Fruit fly (Drosophila melanogaster) whole organism, prepupa: ENCODE measurements around the gene Polr2B.

ENCODE experiments used
- Blimp-1 ChIP-seq: fragments of 200-800 bp; sonication (Bioruptor generic); optimal IDR thresholded peaks from 3 replicates; lab custom pipeline; 2017; ENCODE audit warnings: missing biosample characterization, missing genetic modification characterization, mild to moderate bottlenecking, moderate library complexity, missing genetic modification reagents
- CG10631 ChIP-seq: fragments of 200-800 bp; sonication (Bioruptor generic); optimal IDR thresholded peaks from 2 replicates; lab custom pipeline; 2016; ENCODE audit warnings: missing biosample characterization, missing genetic modification characterization
- CG11294 ChIP-seq: fragments of 200-800 bp; sonication (Bioruptor generic); IDR thresholded peaks from 2 replicates; pipeline ENCODE4 v1.3.6; 2022; ENCODE audit warnings: missing biosample characterization, missing genetic modification characterization
- CG11902 ChIP-seq: fragments of 200-800 bp; sonication (Bioruptor generic); optimal IDR thresholded peaks from 3 replicates; lab custom pipeline; 2016; ENCODE audit warnings: missing biosample characterization, missing genetic modification characterization
- CG15336 ChIP-seq: fragments of 200-800 bp; sonication (Bioruptor generic); IDR thresholded peaks from 2 replicates; pipeline ENCODE4 v1.3.6; 2022; ENCODE audit warnings: missing biosample characterization, missing genetic modification characterization
- CG3032 ChIP-seq: fragments of 200-800 bp; optimal IDR thresholded peaks from 2 replicates; lab custom pipeline; 2019; ENCODE audit warnings: missing biosample characterization, mild to moderate bottlenecking, missing genetic modification characterization, moderate library complexity
- CG31627 ChIP-seq: fragments of 200-800 bp; sonication (Bioruptor generic); optimal IDR thresholded peaks from 3 replicates; lab custom pipeline; 2016; ENCODE audit warnings: missing biosample characterization, missing genetic modification characterization
- CG32006 ChIP-seq: fragments of 200-800 bp; sonication (Bioruptor generic); optimal IDR thresholded peaks from 3 replicates; lab custom pipeline; 2017; ENCODE audit warnings: missing biosample characterization, mild to moderate bottlenecking, missing genetic modification characterization
- CG34406 ChIP-seq: fragments of 200-800 bp; sonication (Bioruptor generic); optimal IDR thresholded peaks from 3 replicates; lab custom pipeline; 2016; ENCODE audit warnings: missing biosample characterization, missing genetic modification characterization
- CG4318 ChIP-seq: fragments of 200-800 bp; sonication (Bioruptor generic); optimal IDR thresholded peaks from 3 replicates; lab custom pipeline; 2017; ENCODE audit warnings: missing biosample characterization, mild to moderate bottlenecking, missing genetic modification characterization
- CG6163 ChIP-seq: fragments of 200-800 bp; sonication (Bioruptor generic); IDR thresholded peaks from 3 replicates; pipeline ENCODE4 v1.3.6; 2022; ENCODE audit warnings: missing biosample characterization, missing genetic modification characterization
- CG6276 ChIP-seq: fragments of 200-800 bp; sonication (Bioruptor generic); optimal IDR thresholded peaks from 2 replicates; lab custom pipeline; 2017; ENCODE audit warnings: missing biosample characterization, mild to moderate bottlenecking, missing genetic modification characterization
- CG6808 ChIP-seq: fragments of 200-800 bp; sonication (Bioruptor generic); optimal IDR thresholded peaks from 3 replicates; lab custom pipeline; 2017; ENCODE audit warnings: missing biosample characterization, missing genetic modification characterization, mild to moderate bottlenecking, moderate library complexity, missing genetic modification reagents
- CG7368 ChIP-seq: fragments of 200-800 bp; sonication (Bioruptor generic); optimal IDR thresholded peaks from 3 replicates; lab custom pipeline; 2016; ENCODE audit warnings: missing biosample characterization, missing genetic modification characterization
- CG8119 ChIP-seq: fragments of 200-800 bp; sonication (Bioruptor generic); IDR thresholded peaks from 3 replicates; pipeline ENCODE4 v1.3.6; 2022; ENCODE audit warnings: missing biosample characterization, missing genetic modification characterization
- CG9139 ChIP-seq: fragments of 200-800 bp; sonication (Bioruptor generic); optimal IDR thresholded peaks from 3 replicates; lab custom pipeline; 2017; ENCODE audit warnings: missing biosample characterization, mild to moderate bottlenecking, missing genetic modification characterization
- Eip78C ChIP-seq: fragments of 200-800 bp; sonication (Bioruptor generic); peaks from one replicate; lab custom pipeline; 2016; ENCODE audit warnings: missing biosample characterization, missing genetic modification characterization
- Ets21C ChIP-seq: fragments of 200-800 bp; sonication (Bioruptor generic); optimal IDR thresholded peaks from 3 replicates; lab custom pipeline; 2016; ENCODE audit warnings: missing biosample characterization, missing genetic modification characterization
- Ets96B ChIP-seq: fragments of 200-800 bp; optimal IDR thresholded peaks from 2 replicates; lab custom pipeline; 2019; ENCODE audit warnings: missing biosample characterization, mild to moderate bottlenecking, missing genetic modification characterization, moderate library complexity
- Gug ChIP-seq: fragments of 200-800 bp; sonication (Bioruptor generic); IDR thresholded peaks from 2 replicates; pipeline ENCODE4 v1.3.6; 2022; ENCODE audit warnings: missing biosample characterization, missing genetic modification characterization
- Hr38 ChIP-seq: sonication (Bioruptor generic); optimal IDR thresholded peaks from 2 replicates; lab custom pipeline; 2016; ENCODE audit warnings: missing biosample characterization, missing genetic modification characterization
- Hr39 ChIP-seq: fragments of 200-800 bp; sonication (Bioruptor generic); optimal IDR thresholded peaks from 2 replicates; lab custom pipeline; 2016; ENCODE audit warnings: missing biosample characterization, missing genetic modification characterization
- Lpt ChIP-seq: fragments of 200-800 bp; sonication (Bioruptor generic); optimal IDR thresholded peaks from 3 replicates; lab custom pipeline; 2016; ENCODE audit warnings: missing biosample characterization, missing genetic modification characterization
- Met ChIP-seq: fragments of 200-800 bp; sonication (Bioruptor generic); optimal IDR thresholded peaks from 3 replicates; lab custom pipeline; 2016; ENCODE audit warnings: missing biosample characterization, missing genetic modification characterization
- Smox ChIP-seq: fragments of 200-800 bp; sonication (Bioruptor generic); optimal IDR thresholded peaks from 3 replicates; lab custom pipeline; 2016; ENCODE audit warnings: missing biosample characterization, missing genetic modification characterization
- Sox14 ChIP-seq: fragments of 200-800 bp; sonication (Bioruptor generic); optimal IDR thresholded peaks from 3 replicates; lab custom pipeline; 2016; ENCODE audit warnings: missing biosample characterization, missing genetic modification characterization
- acj6 ChIP-seq: fragments of 200-800 bp; sonication (Bioruptor generic); optimal IDR thresholded peaks from 3 replicates; lab custom pipeline; 2016; ENCODE audit warnings: missing biosample characterization, missing genetic modification characterization
- cyc ChIP-seq: fragments of 200-800 bp; sonication (Bioruptor generic); optimal IDR thresholded peaks from 3 replicates; lab custom pipeline; 2016; ENCODE audit warnings: missing biosample characterization, missing genetic modification characterization
- dac ChIP-seq: fragments of 200-800 bp; sonication (Bioruptor generic); optimal IDR thresholded peaks from 2 replicates; lab custom pipeline; 2017; ENCODE audit warnings: missing biosample characterization, mild to moderate bottlenecking, missing genetic modification characterization
- dsx ChIP-seq: fragments of 200-800 bp; optimal IDR thresholded peaks from 3 replicates; lab custom pipeline; 2019; ENCODE audit warnings: missing biosample characterization, mild to moderate bottlenecking, missing genetic modification characterization, moderate library complexity; ENCODE audit not compliant: poor library complexity, severe bottlenecking
- eg ChIP-seq: fragments of 200-800 bp; sonication (Bioruptor generic); IDR thresholded peaks from 3 replicates; pipeline ENCODE4 v1.3.6; 2022; ENCODE audit warnings: missing biosample characterization, missing genetic modification characterization
- fd59A ChIP-seq: fragments of 200-800 bp; sonication (Bioruptor generic); optimal IDR thresholded peaks from 2 replicates; lab custom pipeline; 2017; ENCODE audit warnings: missing biosample characterization, mild to moderate bottlenecking, missing genetic modification characterization, missing genetic modification reagents
- fd85E ChIP-seq: fragments of 200-800 bp; sonication (Bioruptor generic); optimal IDR thresholded peaks from 3 replicates; lab custom pipeline; 2016; ENCODE audit warnings: missing biosample characterization, missing genetic modification characterization
- fkh ChIP-seq: fragments of 200-800 bp; sonication (Bioruptor generic); optimal IDR thresholded peaks from 3 replicates; lab custom pipeline; 2017; ENCODE audit warnings: missing biosample characterization, mild to moderate bottlenecking, missing genetic modification characterization, moderate library complexity
- pdm3 ChIP-seq: fragments of 200-800 bp; sonication (Bioruptor generic); optimal IDR thresholded peaks from 3 replicates; lab custom pipeline; 2016; ENCODE audit warnings: missing biosample characterization, missing genetic modification characterization
- ss ChIP-seq, 2 experiments: fragments of 200-800 bp; sonication (Bioruptor generic); optimal IDR thresholded peaks; 2 replicates in 1 of 2; 3 replicates in 1 of 2; lab custom pipeline; 2017 to 2018; ENCODE audit warnings: mild to moderate bottlenecking in 2 of 2, missing biosample characterization in 2 of 2, missing genetic modification characterization in 2 of 2, moderate library complexity in 1 of 2
- svp ChIP-seq: fragments of 200-800 bp; sonication (Bioruptor generic); peaks from one replicate; lab custom pipeline; 2016; ENCODE audit warnings: missing biosample characterization, missing genetic modification characterization
- topi ChIP-seq: fragments of 200-800 bp; sonication (Bioruptor generic); optimal IDR thresholded peaks from 3 replicates; lab custom pipeline; 2016; ENCODE audit warnings: missing biosample characterization, missing genetic modification characterization
- vri ChIP-seq: fragments of 200-800 bp; sonication (Bioruptor generic); optimal IDR thresholded peaks from 3 replicates; lab custom pipeline; 2016; ENCODE audit warnings: missing biosample characterization, mild to moderate bottlenecking, missing genetic modification characterization

Gene Polr2B

dm6 chr3R:14077026-14077425 lies 48.6 kb upstream of the Polr2B start (continued):
- peak; percentile 45 for TF ChIP-seq CG11902 (GFP tag; lab: Kevin White, UChicago)
- peak; percentile 40 for TF ChIP-seq CG3032 (tag; lab: Kevin White, UChicago)
- peak; percentile 40 for TF ChIP-seq Gug (GFP tag; lab: Robert Waterston, UW)
- TF ChIP-seq Lpt (GFP tag; lab: Kevin White, UChicago) = peak; percentile 48
- TF ChIP-seq Ets21C (GFP tag; lab: Kevin White, UChicago) = no peak
- TF ChIP-seq CG10631 (GFP tag; lab: Kevin White, UChicago) = peak; percentile 24
- TF ChIP-seq fkh (GFP tag; lab: Kevin White, UChicago) = no peak
- no peak for TF ChIP-seq vri (GFP tag; lab: Kevin White, UChicago)
- TF ChIP-seq topi (GFP tag; lab: Kevin White, UChicago) = peak; percentile 43
- TF ChIP-seq CG6808 (GFP tag; lab: Kevin White, UChicago) = peak; percentile 55
- TF ChIP-seq acj6 (GFP tag; lab: Kevin White, UChicago) = peak; percentile 49
- no peak for TF ChIP-seq Blimp-1 (GFP tag; lab: Kevin White, UChicago)
- no peak for TF ChIP-seq fd85E (GFP tag; lab: Kevin White, UChicago)
- no peak for TF ChIP-seq dac

DNA sequence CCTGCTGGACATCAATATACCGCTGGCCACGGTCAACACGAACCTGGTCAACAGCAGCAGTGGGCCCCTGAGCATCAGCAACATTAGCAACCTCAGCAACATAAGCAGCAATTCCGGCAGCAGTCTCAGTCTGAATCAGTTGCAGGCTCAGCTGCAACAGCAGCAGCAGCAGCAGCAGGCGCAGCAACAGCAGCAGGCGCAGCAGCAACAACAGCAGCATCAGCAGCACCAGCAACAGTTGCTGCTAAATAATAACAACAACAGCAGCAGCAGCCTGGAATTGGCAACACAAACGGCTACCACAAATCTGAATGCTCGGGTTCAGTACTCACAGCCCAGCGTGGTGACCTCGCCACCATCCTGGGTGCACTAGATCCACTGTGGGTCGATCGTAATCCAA lies 44.1 kb upstream of the Polr2B start:
- no peak for TF ChIP-seq CG3032 (tag; lab: Kevin White, UChicago)
- no peak for TF ChIP-seq CG11294 (GFP tag; lab: Robert Waterston, UW)
- TF ChIP-seq dsx (GFP tag; lab: Kevin White, UChicago) = no peak
- TF ChIP-seq Blimp-1 (GFP tag; lab: Kevin White, UChicago) = no peak
- TF ChIP-seq CG7368 (GFP tag; lab: Kevin White, UChicago) = no peak
- no peak for TF ChIP-seq svp (GFP tag; lab: Kevin White, UChicago)
- no peak for TF ChIP-seq CG8119 (GFP tag; lab: Robert Waterston, UW)
- no peak for TF ChIP-seq fd59A (GFP tag; lab: Kevin White, UChicago)

dm6 chr3R:14085555-14085954 lies 40.0 kb upstream of the Polr2B start:
- no peak for TF ChIP-seq Lpt (GFP tag; lab: Kevin White, UChicago)
- TF ChIP-seq fd59A (GFP tag; lab: Kevin White, UChicago) = no peak
- TF ChIP-seq Ets96B = peak; percentile 2
- no peak for TF ChIP-seq pdm3 (GFP tag; lab: Kevin White, UChicago)
- TF ChIP-seq CG6163 (GFP tag; lab: Robert Waterston, UW) = no peak
- TF ChIP-seq Eip78C (GFP tag; lab: Kevin White, UChicago) = peak; percentile 55
- TF ChIP-seq fkh (GFP tag; lab: Kevin White, UChicago) = no peak
- no peak for TF ChIP-seq Met
- no peak for TF ChIP-seq Hr38 (GFP tag; lab: Kevin White, UChicago)
- no peak for TF ChIP-seq eg (GFP tag; lab: Robert Waterston, UW)

DNA sequence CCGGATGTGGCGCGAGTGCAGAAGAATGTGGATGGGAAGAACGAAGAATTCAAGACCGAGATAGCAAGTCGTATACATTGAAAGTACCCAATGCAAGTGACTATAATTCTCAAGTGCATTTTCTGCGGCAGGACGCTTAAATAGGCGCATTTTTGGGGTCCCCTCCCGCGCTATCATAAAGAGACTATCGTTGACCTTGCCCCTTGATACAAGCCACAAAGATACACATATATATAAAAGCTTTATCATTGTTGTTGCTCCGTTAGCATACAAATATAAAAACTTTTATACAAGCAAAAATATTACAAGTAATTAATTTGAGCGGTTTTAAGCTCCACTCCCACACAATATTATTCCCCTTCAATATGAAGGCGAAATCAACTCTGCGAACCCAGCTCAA lies 37.4 kb upstream of the Polr2B start:
- TF ChIP-seq CG31627 (GFP tag; lab: Kevin White, UChicago) = no peak
- peak; percentile 58 for TF ChIP-seq dsx (GFP tag; lab: Kevin White, UChicago)
- no peak for TF ChIP-seq CG15336 (GFP tag; lab: Robert Waterston, UW)
- TF ChIP-seq ss (GFP tag; optimal IDR thresholded peaks at IDR 0.05; lab: Kevin White, UChicago) = peak; percentile 3 to 42
- no peak for TF ChIP-seq Gug (GFP tag; lab: Robert Waterston, UW)
- peak; percentile 73 for TF ChIP-seq svp (GFP tag; lab: Kevin White, UChicago)
- TF ChIP-seq Eip78C (GFP tag; lab: Kevin White, UChicago) = peak; percentile 66
- TF ChIP-seq, all 60 proteins: peak for 4

DNA sequence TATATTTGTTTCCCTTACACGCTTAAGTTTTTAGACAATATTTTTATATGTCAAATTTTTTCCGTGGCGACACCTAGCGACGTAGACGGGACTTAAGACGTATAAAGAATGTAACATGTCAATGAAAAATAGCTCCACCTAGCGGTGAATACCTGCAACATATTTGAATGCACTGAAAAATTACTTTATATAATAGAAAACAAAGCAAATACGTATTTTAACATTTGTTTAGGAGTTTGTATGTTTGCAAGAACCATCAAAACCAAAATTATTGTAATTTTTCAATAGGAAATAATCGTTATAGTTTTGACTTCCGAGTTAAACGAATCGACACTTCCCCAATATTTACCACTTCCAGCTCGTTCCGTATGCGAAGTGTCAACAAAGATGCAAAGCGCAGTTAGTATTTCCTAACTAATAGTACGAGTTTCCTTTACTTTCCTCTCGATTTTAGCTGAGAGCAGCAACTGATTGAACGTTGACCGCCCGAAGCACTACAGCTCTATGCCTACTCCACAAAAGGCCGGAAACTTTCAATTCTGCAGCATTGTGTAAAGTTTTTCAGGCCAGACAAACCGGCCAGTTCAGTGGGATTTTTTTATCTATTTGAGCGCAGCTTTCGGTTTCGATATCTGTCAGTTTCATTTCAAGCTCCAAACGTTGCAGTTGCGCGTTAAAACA lies 36.6 kb upstream of the Polr2B start, which contains the start of gene Npc2b:
Npc2b (plus strand) TSS at position 631 of the 681 bp plus-strand sequence.
- TF ChIP-seq CG8119 (GFP tag; lab: Robert Waterston, UW) (peak; percentile 69), CG34406 (GFP tag; lab: Kevin White, UChicago) (no peak), Ets21C (GFP tag; lab: Kevin White, UChicago) (peak; percentile 59), CG10631 (GFP tag; lab: Kevin White, UChicago) (peak; percentile 36), fd59A (GFP tag; lab: Kevin White, UChicago) (no peak), Smox (peak; percentile 49), CG11294 (GFP tag; lab: Robert Waterston, UW) (no peak), CG9139 (GFP tag; lab: Kevin White, UChicago) (no peak), Ets96B (peak; percentile 24), fkh (GFP tag; lab: Kevin White, UChicago) (peak; percentile 31), CG6276 (GFP tag; lab: Kevin White, UChicago) (no peak), svp (GFP tag; lab: Kevin White, UChicago) (peak; percentile 78), Blimp-1 (GFP tag; lab: Kevin White, UChicago) (no peak), topi (GFP tag; lab: Kevin White, UChicago) (peak; percentile 30), CG4318 (GFP tag; lab: Kevin White, UChicago) (peak; percentile 27), dac (peak; percentile 9), CG32006 (GFP tag; lab: Kevin White, UChicago) (no peak), CG31627 (GFP tag; lab: Kevin White, UChicago) (peak; percentile 73), Sox14 (GFP tag; lab: Kevin White, UChicago) (peak; percentile 63), cyc (peak; percentile 63), fd85E (GFP tag; lab: Kevin White, UChicago) (no peak), Hr39 (GFP tag; lab: Kevin White, UChicago) (peak; percentile 66)
